Fruit fly (Drosophila melanogaster): ENCODE data around the gene Ir7f.

Ir7f gene

dm6 chrX:7933210-7933915, 49.5 kb upstream of the Ir7f start, which contains the start of the genes Dhdds and RpS14a (continued):
- TF ChIP-seq CG7987 (GFP tag; optimal IDR thresholded peaks at IDR 0.05): peak; percentile 64
- TF ChIP-seq Dll (GFP tag; IDR thresholded peaks at IDR 0.05; ENCODE audit: partially characterized antibody): peak; percentile 84
- TF ChIP-seq otp (GFP tag; IDR thresholded peaks at IDR 0.05): peak; percentile 39; the same call in 1 of the 3 replicates
- TF ChIP-seq Nf-YC (tag; optimal IDR thresholded peaks at IDR 0.05): peak; percentile 54
- peak; percentile 47 for TF ChIP-seq CoRest (tag; optimal IDR thresholded peaks at IDR 0.05)
- no peak for TF ChIP-seq CG10462 (GFP tag; optimal IDR thresholded peaks at IDR 0.05)
- no peak for TF ChIP-seq Sox102F (GFP tag; optimal IDR thresholded peaks at IDR 0.05)
- no peak for TF ChIP-seq Hmx (GFP tag; optimal IDR thresholded peaks at IDR 0.05)
- peak; percentile 58 for TF ChIP-seq Dad (GFP tag; optimal IDR thresholded peaks at IDR 0.05)
- TF ChIP-seq row (GFP tag; IDR thresholded peaks at IDR 0.05): peak; percentile 15; the same call in 1 of the 3 replicates
- TF ChIP-seq zf30C (GFP tag; optimal IDR thresholded peaks at IDR 0.05): no peak
- TF ChIP-seq CG3163 (GFP tag; optimal IDR thresholded peaks at IDR 0.05): no peak
- TF ChIP-seq run (tag; optimal IDR thresholded peaks at IDR 0.05): no peak
- TF ChIP-seq CG7271 (tag; optimal IDR thresholded peaks at IDR 0.05): peak; percentile 80
- no peak for TF ChIP-seq Adf1 (GFP tag; IDR thresholded peaks at IDR 0.05)
- no peak for TF ChIP-seq bigmax (GFP tag; optimal IDR thresholded peaks at IDR 0.05)
- TF ChIP-seq CG31388 (GFP tag; optimal IDR thresholded peaks at IDR 0.05): no peak
- no peak for TF ChIP-seq sima (GFP tag; optimal IDR thresholded peaks at IDR 0.05)
- peak; percentile 21 for TF ChIP-seq CG2875 (GFP tag; optimal IDR thresholded peaks at IDR 0.05)
- TF ChIP-seq Six4 (GFP tag; optimal IDR thresholded peaks at IDR 0.05): peak; percentile 11
- TF ChIP-seq phol (tag; optimal IDR thresholded peaks at IDR 0.05): peak; percentile 80
- TF ChIP-seq CG1529 (GFP tag; optimal IDR thresholded peaks at IDR 0.05): peak; percentile 19
- peak; percentile 40 for TF ChIP-seq CG1603 (tag; optimal IDR thresholded peaks at IDR 0.05)
- peak; percentile 36 for TF ChIP-seq gcm (GFP tag; optimal IDR thresholded peaks at IDR 0.05)
- peak; percentile 82 for TF ChIP-seq CG34376 (GFP tag; optimal IDR thresholded peaks at IDR 0.05)
- no peak for TF ChIP-seq pan (optimal IDR thresholded peaks at IDR 0.05)
- peak in 1 of 2 experiments; percentile 26 for TF ChIP-seq pan (GFP tag; optimal IDR thresholded peaks at IDR 0.05 in 1 of 2, IDR thresholded peaks at IDR 0.05 in 1 of 2)
- TF ChIP-seq hkb (optimal IDR thresholded peaks at IDR 0.05): peak; percentile 95
- peak; percentile 46; the same call in 1 of the 2 replicates for TF ChIP-seq hkb (GFP tag; IDR thresholded peaks at IDR 0.05)
- TF ChIP-seq Blimp-1 (GFP tag; optimal IDR thresholded peaks at IDR 0.05): no peak
- peak; percentile 71 for TF ChIP-seq Mes4 (GFP tag; optimal IDR thresholded peaks at IDR 0.05)
- TF ChIP-seq CG15269 (tag; optimal IDR thresholded peaks at IDR 0.05): peak; percentile 38
- no peak for TF ChIP-seq bab2 (GFP tag; optimal IDR thresholded peaks at IDR 0.05)
- TF ChIP-seq D19B (GFP tag; optimal IDR thresholded peaks at IDR 0.05): peak; percentile 47
- no peak for TF ChIP-seq CG2678 (tag; optimal IDR thresholded peaks at IDR 0.05)
- peak; percentile 20 for TF ChIP-seq CG30431 (GFP tag; optimal IDR thresholded peaks at IDR 0.05)
- peak; percentile 55 for TF ChIP-seq CG11723 (GFP tag; optimal IDR thresholded peaks at IDR 0.05)
- TF ChIP-seq chm (GFP tag; IDR thresholded peaks at IDR 0.05): no peak; the same call in 1 of the 2 replicates
- TF ChIP-seq dysf (GFP tag; IDR thresholded peaks at IDR 0.05): peak; percentile 35; the same call in 1 of the 3 replicates
- TF ChIP-seq Rfx (GFP tag; IDR thresholded peaks at IDR 0.05): peak; percentile 53
- no peak for TF ChIP-seq CG11696 (GFP tag; IDR thresholded peaks at IDR 0.05)
- TF ChIP-seq Dek (tag; optimal IDR thresholded peaks at IDR 0.05): no peak
- peak; percentile 54 for TF ChIP-seq dmrt11E (tag; optimal IDR thresholded peaks at IDR 0.05)
- TF ChIP-seq Tbp (GFP tag; optimal IDR thresholded peaks at IDR 0.05): peak; percentile 45
- peak in 1 of 3 experiments; percentile 44 for TF ChIP-seq Stat92E (GFP tag; optimal IDR thresholded peaks at IDR 0.05)
- no peak for TF ChIP-seq CkIIα-i1 (GFP tag; IDR thresholded peaks at IDR 0.05)
- TF ChIP-seq CG7745 (tag; optimal IDR thresholded peaks at IDR 0.05): no peak
- TF ChIP-seq CG14710 (tag; optimal IDR thresholded peaks at IDR 0.05): peak; percentile 90
- peak; percentile 38 for TF ChIP-seq CG12155 (GFP tag; optimal IDR thresholded peaks at IDR 0.05)
